Worm (Caenorhabditis elegans) whole organism, young adult: ENCODE results near the gene F10C1.1.
A peak's percentile ranks its signal among the peaks of the same experiment; 100 is the strongest.

Experiments
- B0035.1 ChIP-seq: sonication (generic microtip); optimal IDR thresholded peaks from 2 replicates; lab custom pipeline; 2016; ENCODE audit warnings: missing genetic modification characterization, mild to moderate bottlenecking, missing compliant biosample characterization, missing genotype, missing genetic modification reagents
- C17E4.6 ChIP-seq: fragments of 200-800 bp; sonication (Bioruptor generic); IDR thresholded peaks from 2 replicates; pipeline ENCODE4 v1.3.6; 2022; ENCODE audit warnings: missing genetic modification reagents, missing genetic modification characterization, missing compliant biosample characterization
- K12H6.12 ChIP-seq: fragments of 200-800 bp; sonication (Bioruptor generic); optimal IDR thresholded peaks from 2 replicates; lab custom pipeline; 2018; ENCODE audit warnings: mild to moderate bottlenecking, missing genetic modification characterization, missing compliant biosample characterization
- Y67H2A.10 ChIP-seq: fragments of 200-800 bp; sonication (Bioruptor generic); conservative IDR thresholded peaks from 2 replicates; pipeline ENCODE4 v1.3.6; 2022; ENCODE audit warnings: missing genetic modification reagents, missing genetic modification characterization, missing compliant biosample characterization
- ZK185.1 ChIP-seq: sonication (generic microtip); optimal IDR thresholded peaks from 2 replicates; lab custom pipeline; 2016; ENCODE audit warnings: mild to moderate bottlenecking, missing genetic modification characterization, missing compliant biosample characterization; ENCODE audit not compliant: poor library complexity, severe bottlenecking
- ama-1 ChIP-seq, 3 experiments: fragments of 150-350 bp in 1 of 3; sonication (generic microtip) in 2 of 3; optimal IDR thresholded peaks; 2 replicates each; lab custom pipeline; 2014 to 2018; ENCODE audit warnings: missing biosample characterization in 2 of 3, missing genetic modification characterization in 2 of 3, missing genetic modification reagents in 2 of 3
- bed-1 ChIP-seq: fragments of 200-800 bp; sonication (Bioruptor generic); IDR thresholded peaks from 2 replicates; pipeline ENCODE4 v1.3.6; 2022; ENCODE audit warnings: missing genetic modification reagents, missing genetic modification characterization, missing compliant biosample characterization
- cebp-1 ChIP-seq, 2 experiments: fragments of 200-800 bp in 1 of 2; sonication (Bioruptor generic) in 1 of 2; sonication (generic microtip) in 1 of 2; IDR thresholded peaks in 1 of 2; optimal IDR thresholded peaks in 1 of 2; 2 replicates each; pipeline versions ENCODE4 v1.3.6 to Lab custom; 2017 to 2022; ENCODE audit warnings: missing compliant biosample characterization in 2 of 2, missing genetic modification characterization in 2 of 2, mild to moderate bottlenecking in 1 of 2, missing genetic modification reagents in 1 of 2, moderate library complexity in 1 of 2
- ceh-27 ChIP-seq: fragments of 200-800 bp; sonication (Bioruptor generic); optimal IDR thresholded peaks from 2 replicates; lab custom pipeline; 2018; ENCODE audit warnings: mild to moderate bottlenecking, missing genetic modification characterization, moderate library complexity, missing compliant biosample characterization
- ceh-58 ChIP-seq: fragments of 200-800 bp; sonication (Bioruptor generic); IDR thresholded peaks from 2 replicates; pipeline ENCODE4 v1.3.6; 2022; ENCODE audit warnings: missing genetic modification characterization, missing compliant biosample characterization
- chd-7 ChIP-seq: sonication (generic microtip); optimal IDR thresholded peaks from 2 replicates; lab custom pipeline; 2016; ENCODE audit warnings: mild to moderate bottlenecking, missing genetic modification characterization, moderate library complexity, missing compliant biosample characterization
- dpff-1 ChIP-seq: sonication (generic microtip); optimal IDR thresholded peaks from 2 replicates; lab custom pipeline; 2017; ENCODE audit warnings: mild to moderate bottlenecking, missing genetic modification characterization, missing compliant biosample characterization
- efl-1 ChIP-seq: fragments of 150-350 bp; optimal IDR thresholded peaks from 2 replicates; lab custom pipeline; 2014; ENCODE audit warnings: missing biosample characterization, missing genetic modification reagents, missing genetic modification characterization
- egl-18 ChIP-seq: fragments of 200-800 bp; sonication (Bioruptor generic); IDR thresholded peaks from 2 replicates; pipeline ENCODE4 v1.3.6; 2022; ENCODE audit warnings: missing genetic modification reagents, missing genetic modification characterization, missing compliant biosample characterization
- egl-44 ChIP-seq: fragments of 200-800 bp; sonication (Bioruptor generic); IDR thresholded peaks from 2 replicates; pipeline ENCODE4 v1.3.6; 2022; ENCODE audit warnings: missing genetic modification reagents, missing genetic modification characterization, missing compliant biosample characterization
- egrh-3 ChIP-seq: fragments of 200-800 bp; sonication (Bioruptor generic); IDR thresholded peaks from 2 replicates; pipeline ENCODE4 v1.3.6; 2022; ENCODE audit warnings: missing genetic modification reagents, missing genetic modification characterization, missing compliant biosample characterization
- fkh-3 ChIP-seq: sonication (generic microtip); optimal IDR thresholded peaks from 2 replicates; lab custom pipeline; 2016; ENCODE audit warnings: mild to moderate bottlenecking, missing genetic modification characterization, missing compliant biosample characterization
- gei-17 ChIP-seq: fragments of 200-800 bp; sonication (Bioruptor generic); optimal IDR thresholded peaks from 2 replicates; lab custom pipeline; 2018; ENCODE audit warnings: mild to moderate bottlenecking, missing genetic modification characterization, missing compliant biosample characterization
- him-1 ChIP-seq: sonication (generic microtip); optimal IDR thresholded peaks from 2 replicates; lab custom pipeline; 2016; ENCODE audit warnings: missing genotype, missing genetic modification reagents, missing genetic modification characterization, missing compliant biosample characterization
- hmg-1.2 ChIP-seq: fragments of 200-800 bp; sonication (Bioruptor generic); IDR thresholded peaks from 2 replicates; pipeline ENCODE4 v1.3.6; 2022; ENCODE audit warnings: missing genetic modification reagents, missing genetic modification characterization, missing compliant biosample characterization
- lag-1 ChIP-seq: fragments of 200-800 bp; sonication (Bioruptor generic); IDR thresholded peaks from 2 replicates; pipeline ENCODE4 v1.3.6; 2022; ENCODE audit warnings: missing genetic modification reagents, missing genetic modification characterization, missing compliant biosample characterization
- let-607 ChIP-seq, 2 experiments: fragments of 200-800 bp in 1 of 2; sonication (Bioruptor generic) in 1 of 2; sonication (generic microtip) in 1 of 2; optimal IDR thresholded peaks; 2 replicates each; lab custom pipeline; 2016 to 2018; ENCODE audit warnings: mild to moderate bottlenecking in 2 of 2, missing compliant biosample characterization in 2 of 2, missing genetic modification characterization in 2 of 2, moderate library complexity in 2 of 2, missing genotype in 1 of 2
- lin-35 ChIP-seq, 3 experiments: fragments of 150-350 bp in 2 of 3; sonication (generic microtip) in 1 of 3; optimal IDR thresholded peaks; 2 replicates each; lab custom pipeline; 2014 to 2018; ENCODE audit warnings: missing biosample characterization in 3 of 3, missing genetic modification characterization in 3 of 3, missing genetic modification reagents in 3 of 3
- lin-54 ChIP-seq: fragments of 200-800 bp; sonication (Bioruptor generic); optimal IDR thresholded peaks from 2 replicates; lab custom pipeline; 2018; ENCODE audit warnings: mild to moderate bottlenecking, missing genetic modification characterization, missing compliant biosample characterization
- mcd-1 ChIP-seq: fragments of 200-800 bp; sonication (Bioruptor generic); IDR thresholded peaks from 2 replicates; pipeline ENCODE4 v1.3.6; 2022; ENCODE audit warnings: missing genetic modification reagents, missing genetic modification characterization, missing compliant biosample characterization
- mxl-1 ChIP-seq: sonication (generic microtip); optimal IDR thresholded peaks from 2 replicates; lab custom pipeline; 2016; ENCODE audit warnings: missing genetic modification characterization, missing compliant biosample characterization
- nfya-2 ChIP-seq: fragments of 200-800 bp; sonication (Bioruptor generic); IDR thresholded peaks from 2 replicates; pipeline ENCODE4 v1.3.6; 2022; ENCODE audit warnings: missing genetic modification reagents, missing genetic modification characterization, missing compliant biosample characterization
- nfyb-1 ChIP-seq: fragments of 200-800 bp; sonication (Bioruptor generic); IDR thresholded peaks from 2 replicates; pipeline ENCODE4 v1.3.6; 2022; ENCODE audit warnings: missing genetic modification reagents, missing genetic modification characterization, missing compliant biosample characterization
- nhr-179 ChIP-seq: sonication (generic microtip); optimal IDR thresholded peaks from 2 replicates; lab custom pipeline; 2016; ENCODE audit warnings: mild to moderate bottlenecking, missing genetic modification characterization, missing compliant biosample characterization
- pha-4 ChIP-seq: fragments of 150-350 bp; sonication (generic microtip); optimal IDR thresholded peaks from 2 replicates; lab custom pipeline; 2014; ENCODE audit warnings: missing biosample characterization, missing genetic modification reagents, missing genetic modification characterization
- repo-1 ChIP-seq: sonication (generic microtip); optimal IDR thresholded peaks from 2 replicates; lab custom pipeline; 2017; ENCODE audit warnings: mild to moderate bottlenecking, missing genetic modification characterization, missing compliant biosample characterization
- sdz-38 ChIP-seq: sonication (generic microtip); optimal IDR thresholded peaks from 2 replicates; lab custom pipeline; 2016; ENCODE audit warnings: missing genotype, missing genetic modification characterization, missing compliant biosample characterization
- snpc-4 ChIP-seq, 5 experiments: fragments of 150-350 bp in 1 of 5; sonication (generic microtip) in 4 of 5; optimal IDR thresholded peaks; 2 replicates each; lab custom pipeline; 2014 to 2018; ENCODE audit warnings: missing genetic modification characterization in 5 of 5, missing biosample characterization in 3 of 5, antibody characterized with exemption in 2 of 5, mild to moderate bottlenecking in 2 of 5, missing compliant biosample characterization in 2 of 5, missing genotype in 2 of 5, moderate library complexity in 2 of 5, missing genetic modification reagents in 1 of 5
- somi-1 ChIP-seq: fragments of 200-800 bp; sonication (Bioruptor generic); optimal IDR thresholded peaks from 2 replicates; lab custom pipeline; 2018; ENCODE audit warnings: mild to moderate bottlenecking, missing genetic modification characterization, missing compliant biosample characterization
- unc-62 ChIP-seq: fragments of 150-350 bp; optimal IDR thresholded peaks from 2 replicates; lab custom pipeline; 2014; ENCODE audit warnings: missing biosample characterization, missing genetic modification reagents, missing genetic modification characterization
- xnd-1 ChIP-seq: sonication (generic microtip); optimal IDR thresholded peaks from 2 replicates; lab custom pipeline; 2016; ENCODE audit warnings: missing genotype, missing genetic modification reagents, missing genetic modification characterization, missing compliant biosample characterization
- ztf-22 ChIP-seq: fragments of 200-800 bp; sonication (Bioruptor generic); optimal IDR thresholded peaks from 2 replicates; lab custom pipeline; 2018; ENCODE audit warnings: mild to moderate bottlenecking, missing genetic modification characterization, moderate library complexity, missing compliant biosample characterization
- ztf-25 ChIP-seq: fragments of 200-800 bp; sonication (Bioruptor generic); IDR thresholded peaks from 2 replicates; pipeline ENCODE4 v1.3.6; 2022; ENCODE audit warnings: missing genetic modification reagents, missing genetic modification characterization, missing compliant biosample characterization
- ztf-28 ChIP-seq: fragments of 200-800 bp; sonication (Bioruptor generic); IDR thresholded peaks from 2 replicates; pipeline ENCODE4 v1.3.6; 2022; ENCODE audit warnings: missing genetic modification reagents, missing genetic modification characterization, missing compliant biosample characterization

F10C1.1 gene

DNA sequence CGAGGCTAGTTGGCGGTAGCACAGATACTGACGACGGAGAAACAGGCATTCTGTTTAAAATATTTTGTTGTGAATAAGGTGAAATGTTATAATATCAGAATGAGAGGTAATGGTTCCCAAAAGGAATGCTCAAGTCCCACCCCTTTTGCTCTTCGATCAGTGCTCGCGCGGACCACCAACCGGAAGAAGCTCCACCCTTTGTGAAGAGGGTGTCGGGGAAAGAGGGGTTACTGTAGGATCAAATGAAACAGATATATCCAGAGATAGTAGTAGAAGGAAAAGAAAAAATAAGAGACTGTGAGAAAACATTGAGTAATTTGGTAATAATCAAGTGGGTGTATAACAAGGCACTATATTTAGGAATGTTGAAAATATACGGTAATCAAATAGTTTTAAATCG lies at the start of gene F10C1.1, which contains the start of gene dmd-5:
F10C1.1 (plus strand) TSS at position 110 of the 400 bp plus-strand sequence.
dmd-5 (minus strand) TSS at position 101 of the 400 bp plus-strand sequence.
- TF ChIP-seq fkh-3 (tag; lab: Kevin White, UChicago) (no peak), egrh-3 (no peak), repo-1 (tag; lab: Kevin White, UChicago) (no peak), egl-44 (GFP tag; lab: Robert Waterston, UW) (no peak), pha-4 (tag; lab: Kevin White, UChicago) (no peak), lin-54 (GFP tag; lab: Kevin White, UChicago) (no peak), B0035.1 (tag; lab: Kevin White, UChicago) (no peak), him-1 (tag; lab: Kevin White, UChicago) (no peak), unc-62 (GFP tag; lab: Kevin White, UChicago) (no peak), xnd-1 (tag; lab: Kevin White, UChicago) (no peak)

DNA sequence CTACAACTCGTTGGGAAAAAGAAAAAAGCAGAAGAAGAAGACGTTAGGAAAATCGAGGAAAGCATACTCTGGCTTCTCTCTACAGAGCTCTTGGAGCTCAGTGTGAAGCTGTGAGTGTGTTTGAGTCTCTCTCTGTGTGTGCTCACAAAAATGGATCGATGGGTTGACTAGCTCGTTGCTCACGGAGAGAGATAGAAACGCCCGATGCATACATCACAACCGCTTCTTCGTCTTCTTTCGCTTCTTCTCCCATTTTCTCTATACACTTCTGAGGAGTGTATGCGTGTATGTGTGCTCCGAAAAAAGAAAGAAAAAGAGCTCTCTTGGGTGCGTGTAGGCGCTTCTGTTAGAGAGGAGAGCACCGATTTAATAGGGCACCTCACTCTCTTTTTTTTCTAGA lies 48.9 kb upstream of the F10C1.1 start:
- no peak for TF ChIP-seq ztf-25
- TF ChIP-seq cebp-1 (GFP tag; IDR thresholded peaks at IDR 0.05; lab: Robert Waterston, UW) = no peak
- TF ChIP-seq cebp-1 (tag; optimal IDR thresholded peaks at IDR 0.05; lab: Kevin White, UChicago) = no peak
- TF ChIP-seq egl-18 = no peak
- peak; percentile 34 for TF ChIP-seq ceh-27
- peak; percentile 60 for TF ChIP-seq K12H6.12 (tag; lab: Kevin White, UChicago)
- peak in 1 of 3 experiments; percentile 36 for TF ChIP-seq lin-35 (GFP tag; optimal IDR thresholded peaks at IDR 0.05; lab: Kevin White, UChicago)
- no peak for TF ChIP-seq ceh-58
- no peak for TF ChIP-seq chd-7 (tag; lab: Kevin White, UChicago)
- no peak for TF ChIP-seq nfya-2 (GFP tag; lab: Robert Waterston, UW)
- TF ChIP-seq gei-17 (GFP tag; lab: Kevin White, UChicago) = no peak
- peak; percentile 28; the same call in 1 of the 2 replicates for TF ChIP-seq hmg-1.2
- TF ChIP-seq ZK185.1 (tag; lab: Kevin White, UChicago) = peak; percentile 46

DNA sequence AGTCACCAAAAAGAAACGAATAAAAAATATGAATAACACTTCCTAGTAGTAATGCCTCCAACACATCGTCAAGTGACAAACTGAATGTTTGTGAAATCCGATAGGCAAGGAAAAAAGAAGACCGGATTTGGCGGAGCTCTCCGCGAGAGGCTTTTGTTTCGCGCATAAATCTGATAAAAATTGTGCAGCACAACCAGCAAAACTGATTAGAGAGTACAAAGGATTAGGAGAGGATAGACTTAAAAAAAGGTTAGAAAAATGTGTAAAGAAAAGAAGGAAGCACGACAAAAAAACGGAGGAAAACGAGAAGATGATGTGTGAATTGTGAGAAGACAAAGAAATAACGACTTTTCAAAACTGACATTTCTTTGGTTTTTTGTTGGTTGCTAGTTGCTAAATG lies 46.3 kb upstream of the F10C1.1 start, which contains the start of gene rab-3:
rab-3 (minus strand) TSS at position 147 of the 400 bp plus-strand sequence.
- TF ChIP-seq snpc-4 (GFP tag; optimal IDR thresholded peaks at IDR 0.05; lab: Kevin White, UChicago) = no peak
- no peak for TF ChIP-seq snpc-4 (tag; optimal IDR thresholded peaks at IDR 0.05; lab: Kevin White, UChicago)
- no peak for TF ChIP-seq him-1 (tag; lab: Kevin White, UChicago)

ce11 chrII:5730343-5731083 lies 43.5 kb upstream of the F10C1.1 start, which contains the start of the genes C18A3.7 and C18A3.11:
C18A3.7 (minus strand) TSS chrII:5730443.
C18A3.11 (plus strand) TSS chrII:5731033.
- TF ChIP-seq nhr-179 (tag; lab: Kevin White, UChicago) = no peak
- no peak for TF ChIP-seq mcd-1 (GFP tag; lab: Robert Waterston, UW)
- TF ChIP-seq sdz-38 (tag; lab: Kevin White, UChicago) = no peak
- no peak for TF ChIP-seq C17E4.6 (GFP tag; lab: Robert Waterston, UW)

DNA sequence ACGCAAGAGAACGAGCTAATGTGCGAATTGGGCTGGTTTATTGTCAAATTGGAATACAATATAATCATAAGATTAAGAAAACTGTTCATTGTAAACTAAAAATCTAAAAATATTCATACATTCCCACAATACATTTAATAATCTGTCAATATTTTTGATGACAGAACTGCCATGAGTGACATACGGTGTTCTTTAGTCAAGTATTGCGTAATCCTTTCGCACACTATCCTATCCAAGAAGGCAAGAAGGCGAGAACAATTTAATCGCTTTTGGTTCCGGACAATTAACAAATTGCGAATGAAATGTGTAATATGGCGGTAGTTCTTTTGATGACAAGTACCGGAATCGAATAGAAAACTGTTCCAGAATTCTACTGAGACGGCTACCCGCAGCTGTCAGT lies 39.1 kb upstream of the F10C1.1 start:
- TF ChIP-seq dpff-1 (tag; lab: Kevin White, UChicago) (no peak), egl-18 (no peak), efl-1 (GFP tag; lab: Kevin White, UChicago) (no peak), bed-1 (no peak), ztf-22 (GFP tag; lab: Kevin White, UChicago) (no peak), Y67H2A.10 (GFP tag; lab: Robert Waterston, UW) (no peak), lag-1 (GFP tag; lab: Robert Waterston, UW) (no peak), pha-4 (tag; lab: Kevin White, UChicago) (no peak), somi-1 (no peak), ama-1 (optimal IDR thresholded peaks at IDR 0.05; lab: Kevin White, UChicago) (no peak), ama-1 (GFP tag; optimal IDR thresholded peaks at IDR 0.05; lab: Kevin White, UChicago) (no peak), nfyb-1 (GFP tag; lab: Robert Waterston, UW) (no peak), mxl-1 (tag; lab: Kevin White, UChicago) (no peak), let-607 (tag; optimal IDR thresholded peaks at IDR 0.05; lab: Kevin White, UChicago) (no peak), ztf-28 (no peak), egl-44 (GFP tag; lab: Robert Waterston, UW) (no peak)
